Fruit fly (Drosophila melanogaster) whole organism, embryonic: ENCODE results near the gene Sptz.

Source experiments
- Atf3 ChIP-seq: fragments of 200-800 bp; sonication (Bioruptor generic); optimal IDR thresholded peaks from 3 replicates; lab custom pipeline; 2016; ENCODE audit warnings: missing biosample characterization, missing genetic modification characterization
- C15 ChIP-seq: fragments of 200-800 bp; sonication (Bioruptor generic); IDR thresholded peaks from 3 replicates; pipeline ENCODE4 v1.3.6; 2022; ENCODE audit warnings: missing biosample characterization, missing genetic modification characterization
- CG12104 ChIP-seq: fragments of 200-800 bp; sonication (Bioruptor generic); optimal IDR thresholded peaks from 3 replicates; lab custom pipeline; 2016; ENCODE audit warnings: missing biosample characterization, missing genetic modification characterization
- CG12236 ChIP-seq: fragments of 200-800 bp; sonication (Bioruptor generic); optimal IDR thresholded peaks from 2 replicates; lab custom pipeline; 2016; ENCODE audit warnings: missing biosample characterization, missing genetic modification characterization
- CG12299 ChIP-seq: fragments of 200-800 bp; sonication (Bioruptor generic); optimal IDR thresholded peaks from 2 replicates; lab custom pipeline; 2018; ENCODE audit warnings: missing biosample characterization, mild to moderate bottlenecking, missing genetic modification characterization
- CG12942 ChIP-seq: fragments of 200-800 bp; sonication (Bioruptor generic); optimal IDR thresholded peaks from 3 replicates; lab custom pipeline; 2016; ENCODE audit warnings: missing biosample characterization, missing genetic modification characterization
- CG14860 ChIP-seq: fragments of 200-800 bp; sonication (Bioruptor generic); IDR thresholded peaks from 3 replicates; pipeline ENCODE4 v1.3.6; 2022; ENCODE audit warnings: missing biosample characterization, missing genetic modification characterization; ENCODE audit not compliant: partially characterized antibody
- CG16813 ChIP-seq: fragments of 200-800 bp; sonication (Bioruptor generic); IDR thresholded peaks from 3 replicates; pipeline ENCODE4 v1.3.6; 2022; ENCODE audit warnings: missing biosample characterization, missing genetic modification characterization; ENCODE audit not compliant: partially characterized antibody
- CG17829 ChIP-seq: fragments of 200-800 bp; optimal IDR thresholded peaks from 2 replicates; lab custom pipeline; 2019; ENCODE audit warnings: missing biosample characterization, mild to moderate bottlenecking, missing genetic modification characterization, moderate library complexity
- CG2199 ChIP-seq: fragments of 200-800 bp; sonication (Bioruptor generic); IDR thresholded peaks from 3 replicates; pipeline ENCODE4 v1.3.6; 2022; ENCODE audit warnings: missing biosample characterization, missing genetic modification characterization
- CG31365 ChIP-seq: fragments of 200-800 bp; sonication (Bioruptor generic); optimal IDR thresholded peaks from 2 replicates; lab custom pipeline; 2018; ENCODE audit warnings: missing biosample characterization, mild to moderate bottlenecking, missing genetic modification characterization
- CG3163 ChIP-seq: fragments of 200-800 bp; sonication (Bioruptor generic); optimal IDR thresholded peaks from 3 replicates; lab custom pipeline; 2016; ENCODE audit warnings: missing biosample characterization, missing genetic modification characterization
- CG32767 ChIP-seq: fragments of 200-800 bp; sonication (Bioruptor generic); IDR thresholded peaks from 2 replicates; pipeline ENCODE4 v1.3.6; 2022; ENCODE audit warnings: missing biosample characterization, missing genetic modification characterization
- CG3281 ChIP-seq: fragments of 200-800 bp; sonication (Bioruptor generic); optimal IDR thresholded peaks from 3 replicates; lab custom pipeline; 2017; ENCODE audit warnings: missing biosample characterization, mild to moderate bottlenecking, missing genetic modification characterization
- CG4404 ChIP-seq: fragments of 200-800 bp; sonication (Bioruptor generic); IDR thresholded peaks from 2 replicates; pipeline ENCODE4 v1.3.6; 2022; ENCODE audit warnings: missing biosample characterization, missing genetic modification characterization
- CG4424 ChIP-seq: fragments of 200-800 bp; sonication (Bioruptor generic); optimal IDR thresholded peaks from 3 replicates; lab custom pipeline; 2016; ENCODE audit warnings: missing biosample characterization, missing genetic modification characterization
- CG7357 ChIP-seq: fragments of 200-800 bp; sonication (Bioruptor generic); IDR thresholded peaks from 3 replicates; pipeline ENCODE4 v1.3.6; 2022; ENCODE audit warnings: missing biosample characterization, missing genetic modification characterization
- CG8290 ChIP-seq, 3 experiments: fragments of 200-800 bp; sonication (Bioruptor generic); optimal IDR thresholded peaks; 2 replicates each; lab custom pipeline; 2016 to 2019; ENCODE audit warnings: missing biosample characterization in 3 of 3, missing genetic modification characterization in 3 of 3, mild to moderate bottlenecking in 2 of 3, moderate library complexity in 1 of 3
- CTCF ChIP-seq: fragments of 200-800 bp; sonication (Bioruptor generic); optimal IDR thresholded peaks from 2 replicates; lab custom pipeline; 2017; ENCODE audit warnings: missing biosample characterization, mild to moderate bottlenecking, missing genetic modification characterization, moderate library complexity
- Dfd ChIP-seq, 2 experiments: fragments of >200 bp; optimal IDR thresholded peaks; 2 replicates each; lab custom pipeline; 2017; ENCODE audit warnings: missing biosample characterization in 2 of 2, missing genetic modification characterization in 2 of 2
- Dll ChIP-seq: fragments of 200-800 bp; sonication (Bioruptor generic); IDR thresholded peaks from 4 replicates; pipeline ENCODE4 v1.3.6; 2022; ENCODE audit warnings: missing biosample characterization, missing genetic modification characterization; ENCODE audit not compliant: partially characterized antibody
- E2f1 ChIP-seq: fragments of 200-800 bp; sonication (Bioruptor generic); IDR thresholded peaks from 2 replicates; pipeline ENCODE4 v1.3.6; 2022; ENCODE audit warnings: missing biosample characterization, missing genetic modification characterization
- Ets97D ChIP-seq: fragments of 200-800 bp; sonication (Bioruptor generic); optimal IDR thresholded peaks from 3 replicates; lab custom pipeline; 2016; ENCODE audit warnings: missing biosample characterization, missing genetic modification characterization
- Fer2 ChIP-seq: fragments of 200-800 bp; sonication (Bioruptor generic); optimal IDR thresholded peaks from 2 replicates; lab custom pipeline; 2018; ENCODE audit warnings: missing biosample characterization, mild to moderate bottlenecking, missing genetic modification characterization, moderate library complexity
- H2.0 ChIP-seq: fragments of 200-800 bp; sonication (Bioruptor generic); IDR thresholded peaks from 2 replicates; pipeline ENCODE4 v1.3.6; 2022; ENCODE audit warnings: missing biosample characterization, missing genetic modification characterization
- NK7.1 ChIP-seq: fragments of 200-800 bp; sonication (Bioruptor generic); optimal IDR thresholded peaks from 3 replicates; lab custom pipeline; 2016; ENCODE audit warnings: missing biosample characterization, missing genetic modification characterization
- YL-1 ChIP-seq: fragments of 200-800 bp; sonication (Bioruptor generic); optimal IDR thresholded peaks from 3 replicates; lab custom pipeline; 2017; ENCODE audit warnings: missing biosample characterization, mild to moderate bottlenecking, missing genetic modification characterization
- bigmax ChIP-seq: fragments of 200-800 bp; sonication (Bioruptor generic); optimal IDR thresholded peaks from 2 replicates; lab custom pipeline; 2018; ENCODE audit warnings: missing biosample characterization, mild to moderate bottlenecking, missing genetic modification characterization
- bowl ChIP-seq: fragments of 200-800 bp; sonication (Bioruptor generic); IDR thresholded peaks from 2 replicates; pipeline ENCODE4 v1.3.6; 2022; ENCODE audit warnings: missing biosample characterization, missing genetic modification characterization
- cato ChIP-seq: fragments of 200-800 bp; sonication (Bioruptor generic); optimal IDR thresholded peaks from 2 replicates; lab custom pipeline; 2016; ENCODE audit warnings: missing biosample characterization, missing genetic modification characterization, borderline replicate concordance
- esg ChIP-seq: fragments of 200-800 bp; sonication (Bioruptor generic); conservative IDR thresholded peaks from 2 replicates; pipeline ENCODE4 v1.3.6; 2022; ENCODE audit warnings: missing biosample characterization, missing genetic modification characterization
- gro ChIP-seq: fragments of 200-800 bp; sonication (Bioruptor generic); optimal IDR thresholded peaks from 2 replicates; lab custom pipeline; 2016; ENCODE audit warnings: missing biosample characterization, missing genetic modification characterization
- jigr1 ChIP-seq: fragments of 200-800 bp; sonication (Bioruptor generic); IDR thresholded peaks from 3 replicates; pipeline ENCODE4 v1.3.6; 2022; ENCODE audit warnings: missing biosample characterization, missing genetic modification characterization
- kah ChIP-seq: fragments of 200-800 bp; sonication (Bioruptor generic); optimal IDR thresholded peaks from 2 replicates; lab custom pipeline; 2018; ENCODE audit warnings: missing biosample characterization, mild to moderate bottlenecking, missing genetic modification characterization
- knrl ChIP-seq: fragments of 200-800 bp; sonication (Bioruptor generic); IDR thresholded peaks from 3 replicates; pipeline ENCODE4 v1.3.6; 2022; ENCODE audit warnings: missing biosample characterization, missing genetic modification characterization; ENCODE audit not compliant: partially characterized antibody
- lbe ChIP-seq: fragments of 200-800 bp; sonication (Bioruptor generic); optimal IDR thresholded peaks from 2 replicates; lab custom pipeline; 2016; ENCODE audit warnings: missing biosample characterization, mild to moderate bottlenecking, missing genetic modification characterization
- sna ChIP-seq: fragments of 200-800 bp; sonication (Bioruptor generic); IDR thresholded peaks from 2 replicates; pipeline ENCODE4 v1.3.6; 2022; ENCODE audit warnings: missing biosample characterization, missing genetic modification characterization; ENCODE audit not compliant: partially characterized antibody
- stwl ChIP-seq: fragments of 200-800 bp; sonication (Bioruptor generic); optimal IDR thresholded peaks from 3 replicates; lab custom pipeline; 2018; ENCODE audit warnings: missing biosample characterization, mild to moderate bottlenecking, missing genetic modification characterization, moderate library complexity
- sug ChIP-seq: fragments of 200-800 bp; optimal IDR thresholded peaks from 2 replicates; lab custom pipeline; 2019; ENCODE audit warnings: missing biosample characterization, mild to moderate bottlenecking, missing genetic modification characterization, moderate library complexity
- ttk ChIP-seq: fragments of 200-800 bp; sonication (Bioruptor generic); IDR thresholded peaks from 2 replicates; pipeline ENCODE4 v2.1.2; 2022; ENCODE audit warnings: missing biosample characterization, missing genetic modification characterization
- unpg ChIP-seq: fragments of 200-800 bp; sonication (Bioruptor generic); optimal IDR thresholded peaks from 3 replicates; lab custom pipeline; 2018; ENCODE audit warnings: missing biosample characterization, mild to moderate bottlenecking, missing genetic modification characterization, moderate library complexity
- zen ChIP-seq: fragments of 200-800 bp; sonication (Bioruptor generic); optimal IDR thresholded peaks from 3 replicates; lab custom pipeline; 2018; ENCODE audit warnings: missing biosample characterization, mild to moderate bottlenecking, missing genetic modification characterization, moderate library complexity

Sptz gene

dm6 chr3R:11393896-11394295 lies 28.0 kb upstream of the Sptz start:
- no peak for TF ChIP-seq CG32767 (GFP tag; lab: Robert Waterston, UW)
- TF ChIP-seq ttk (GFP tag; lab: Robert Waterston, UW), result no peak
- no peak for TF ChIP-seq H2.0 (GFP tag; lab: Robert Waterston, UW)
- no peak for TF ChIP-seq esg (GFP tag; lab: Robert Waterston, UW)
- TF ChIP-seq bowl, result no peak
- TF ChIP-seq cato, result no peak
- no peak for TF ChIP-seq E2f1 (GFP tag; lab: Robert Waterston, UW)
- TF ChIP-seq sug, result no peak
- no peak for TF ChIP-seq CG2199 (GFP tag; lab: Robert Waterston, UW)
- TF ChIP-seq Dll (GFP tag; lab: Robert Waterston, UW), result no peak
- peak; percentile 60 for TF ChIP-seq CTCF
- no peak for TF ChIP-seq kah (GFP tag; lab: Kevin White, UChicago)
- TF ChIP-seq CG12104, result no peak
- TF ChIP-seq unpg (GFP tag; lab: Kevin White, UChicago), result no peak
- no peak for TF ChIP-seq CG12299
- 0 out of 3 replicates have a peak, but pooled peaks have one; percentile 13 for TF ChIP-seq CG16813 (GFP tag; lab: Robert Waterston, UW)
- TF ChIP-seq CG4424, result no peak
- no peak for TF ChIP-seq CG3163

- TF ChIP-seq CG14860 (GFP tag; lab: Robert Waterston, UW) (0 out of 3 replicates have a peak, but pooled peaks have one; percentile 18), Atf3 (GFP tag; lab: Kevin White, UChicago) (no peak), CG3281 (GFP tag; lab: Kevin White, UChicago) (no peak), sna (GFP tag; lab: Robert Waterston, UW) (no peak), jigr1 (GFP tag; lab: Robert Waterston, UW) (no peak), CG4404 (GFP tag; lab: Robert Waterston, UW) (no peak), CTCF (peak; percentile 38), CG12236 (GFP tag; lab: Kevin White, UChicago) (no peak), CG12942 (GFP tag; lab: Kevin White, UChicago) (no peak), C15 (GFP tag; lab: Robert Waterston, UW) (no peak)
- TF ChIP-seq, all 482 proteins: peak for 2
These were observed 26.4 kb upstream of the Sptz start for dm6 chr3R:11395541-11395940.

dm6 chr3R:11402894-11403293 lies 19.0 kb upstream of the Sptz start:
- TF ChIP-seq CG7357 (no peak), gro (GFP tag; lab: Kevin White, UChicago) (no peak), CG31365 (tag; lab: Kevin White, UChicago) (peak; percentile 94), lbe (no peak), CG4424 (no peak), Dfd (GFP tag; optimal IDR thresholded peaks at IDR 0.05; lab: Kevin White, UChicago) (peak in 1 of 2 experiments; percentile 88), bigmax (no peak), zen (no peak), CG2199 (GFP tag; lab: Robert Waterston, UW) (0 out of 3 replicates have a peak, but pooled peaks have one; percentile 8), NK7.1 (GFP tag; lab: Kevin White, UChicago) (no peak), Ets97D (peak; percentile 83), Fer2 (no peak), knrl (GFP tag; lab: Robert Waterston, UW) (0 out of 3 replicates have a peak, but pooled peaks have one; percentile 8), CG17829 (tag; lab: Kevin White, UChicago) (no peak), YL-1 (GFP tag; lab: Kevin White, UChicago) (no peak), CG8290 (GFP tag; optimal IDR thresholded peaks at IDR 0.05; lab: Kevin White, UChicago) (peak; percentile 97), CG8290 (tag; optimal IDR thresholded peaks at IDR 0.05; lab: Kevin White, UChicago) (peak in 1 of 2 experiments; percentile 63), stwl (tag; lab: Kevin White, UChicago) (peak; percentile 92)
